Fruit fly (Drosophila melanogaster): Measurements from ENCODE around the gene Tbc1d15-17.

Gene Tbc1d15-17

DNA sequence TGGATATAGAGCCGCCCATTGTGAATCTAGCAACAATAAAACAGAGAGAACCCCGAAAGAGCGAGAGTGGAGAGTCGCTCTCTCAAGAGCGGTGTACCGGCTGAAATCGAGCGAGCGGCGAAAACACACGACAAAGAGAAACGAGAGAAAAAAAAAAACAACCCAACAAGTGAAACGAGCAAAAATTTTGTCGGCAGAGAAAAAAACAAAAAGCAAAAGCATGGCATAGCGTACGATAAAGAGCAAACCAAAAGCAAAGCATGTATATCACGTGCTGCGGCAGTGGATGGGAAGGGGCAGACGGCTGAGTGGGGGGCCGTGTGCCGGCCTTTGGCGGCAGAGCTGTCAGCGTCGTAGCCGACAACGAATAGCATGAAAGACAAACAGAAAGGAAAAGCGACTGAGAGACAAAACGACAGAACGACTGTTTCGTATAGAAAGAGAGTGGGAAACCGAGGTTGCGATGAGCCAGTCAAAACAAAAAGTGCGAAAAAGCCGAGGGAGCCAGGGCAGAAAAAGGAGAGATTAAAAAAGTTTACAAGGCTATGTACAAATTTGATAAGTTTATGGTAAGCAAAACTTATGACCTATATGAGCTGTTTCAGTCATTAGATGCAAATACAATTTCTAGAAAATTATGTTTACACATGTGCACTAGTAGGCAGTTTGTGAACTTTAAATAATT lies 39.8 kb downstream of the Tbc1d15-17 start:
- TF ChIP-seq psq (optimal IDR thresholded peaks at IDR 0.05) = peak; percentile 80
- TF ChIP-seq Myc (optimal IDR thresholded peaks at IDR 0.05) = no peak

- no peak for TF ChIP-seq insv (optimal IDR thresholded peaks at IDR 0.05)
- TF ChIP-seq ttk (optimal IDR thresholded peaks at IDR 0.05) = no peak
- TF ChIP-seq Myc (optimal IDR thresholded peaks at IDR 0.05) = no peak
- no peak for TF ChIP-seq Sin3A (optimal IDR thresholded peaks at IDR 0.05)
- no peak for TF ChIP-seq h (optimal IDR thresholded peaks at IDR 0.05)
- TF ChIP-seq psq (optimal IDR thresholded peaks at IDR 0.05) = no peak
These were observed 40.5 kb downstream of the Tbc1d15-17 start for dm6 chr2L:247432-247831.

- TF ChIP-seq insv (optimal IDR thresholded peaks at IDR 0.05) (no peak), Myc (optimal IDR thresholded peaks at IDR 0.05) (no peak), Sin3A (optimal IDR thresholded peaks at IDR 0.05) (no peak), ttk (optimal IDR thresholded peaks at IDR 0.05) (no peak), psq (optimal IDR thresholded peaks at IDR 0.05) (no peak), h (optimal IDR thresholded peaks at IDR 0.05) (no peak)
These were observed 41.0 kb downstream of the Tbc1d15-17 start for dm6 chr2L:247845-248473.

DNA sequence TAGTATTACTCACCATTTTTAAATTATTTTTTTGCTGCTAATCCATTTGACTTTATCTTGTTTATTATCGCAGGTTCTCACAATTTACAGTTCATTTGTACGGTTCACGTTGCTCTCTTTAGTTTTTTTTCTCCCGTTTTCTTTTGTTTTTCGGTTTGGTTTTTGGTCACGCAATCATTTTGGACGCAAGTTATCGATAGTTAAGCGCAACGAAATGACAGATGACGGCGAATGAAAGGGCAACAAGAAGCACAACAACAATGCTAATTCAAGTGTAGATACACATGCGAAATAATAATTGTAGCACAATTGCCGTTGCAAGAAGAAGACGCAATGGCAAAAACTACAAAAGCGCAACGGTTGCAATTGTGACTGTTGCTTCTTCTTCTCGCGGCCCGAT lies 41.6 kb downstream of the Tbc1d15-17 start:
- no peak for TF ChIP-seq h (optimal IDR thresholded peaks at IDR 0.05)
- TF ChIP-seq psq (optimal IDR thresholded peaks at IDR 0.05) = peak; percentile 13
- TF ChIP-seq ttk (optimal IDR thresholded peaks at IDR 0.05) = no peak
- no peak for TF ChIP-seq insv (optimal IDR thresholded peaks at IDR 0.05)
- TF ChIP-seq Sin3A (optimal IDR thresholded peaks at IDR 0.05) = no peak
- no peak for TF ChIP-seq Myc (optimal IDR thresholded peaks at IDR 0.05)

dm6 chr2L:249048-249825 lies 42.3 kb downstream of the Tbc1d15-17 start:
- TF ChIP-seq Myc (optimal IDR thresholded peaks at IDR 0.05) = no peak
- peak; percentile 25 for TF ChIP-seq psq (optimal IDR thresholded peaks at IDR 0.05)

dm6 chr2L:250507-251215 lies 43.7 kb downstream of the Tbc1d15-17 start, which contains the start of gene kis:
kis (minus strand) TSS chr2L:250823.
- no peak for TF ChIP-seq Myc (optimal IDR thresholded peaks at IDR 0.05)
- no peak for TF ChIP-seq psq (optimal IDR thresholded peaks at IDR 0.05)
- TF ChIP-seq Sin3A (optimal IDR thresholded peaks at IDR 0.05) = no peak
- no peak for TF ChIP-seq h (optimal IDR thresholded peaks at IDR 0.05)
- no peak for TF ChIP-seq insv (optimal IDR thresholded peaks at IDR 0.05)
- TF ChIP-seq ttk (optimal IDR thresholded peaks at IDR 0.05) = no peak

- no peak for TF ChIP-seq ttk (optimal IDR thresholded peaks at IDR 0.05)
- TF ChIP-seq insv (optimal IDR thresholded peaks at IDR 0.05) = no peak
- no peak for TF ChIP-seq Myc (optimal IDR thresholded peaks at IDR 0.05)
- no peak for TF ChIP-seq Sin3A (optimal IDR thresholded peaks at IDR 0.05)
- TF ChIP-seq psq (optimal IDR thresholded peaks at IDR 0.05) = no peak
- no peak for TF ChIP-seq h (optimal IDR thresholded peaks at IDR 0.05)
These were observed 45.2 kb downstream of the Tbc1d15-17 start, which contains the start of gene Rpp30 for dm6 chr2L:252174-252573. Rpp30 (minus strand) TSS chr2L:252373.
